Fruit fly (Drosophila melanogaster) whole organism, embryonic: Measurements from ENCODE around the gene CG6398.

Experiments used
- Abd-B ChIP-seq: fragments of 200-800 bp; sonication (Bioruptor generic); optimal IDR thresholded peaks from 2 replicates; lab custom pipeline; 2018; ENCODE audit warnings: missing biosample characterization, mild to moderate bottlenecking, missing genetic modification characterization, moderate library complexity
- BEAF-32 ChIP-seq: fragments of 200-800 bp; sonication (Bioruptor generic); optimal IDR thresholded peaks from 3 replicates; lab custom pipeline; 2017; ENCODE audit warnings: missing biosample characterization, missing genetic modification characterization, mild to moderate bottlenecking, moderate library complexity, missing genetic modification reagents
- CG10267 ChIP-seq: fragments of 200-800 bp; sonication (Bioruptor generic); optimal IDR thresholded peaks from 2 replicates; lab custom pipeline; 2018; ENCODE audit warnings: missing biosample characterization, mild to moderate bottlenecking, missing genetic modification characterization, moderate library complexity
- CG12659 ChIP-seq: fragments of 200-800 bp; sonication (Bioruptor generic); optimal IDR thresholded peaks from 3 replicates; lab custom pipeline; 2017; ENCODE audit warnings: mild to moderate bottlenecking, missing biosample characterization, missing genetic modification reagents, missing genetic modification characterization
- CG13123 ChIP-seq: fragments of 200-800 bp; sonication (Bioruptor generic); optimal IDR thresholded peaks from 2 replicates; lab custom pipeline; 2016; ENCODE audit warnings: missing biosample characterization, missing genetic modification characterization
- CG13424 ChIP-seq: fragments of 200-800 bp; sonication (Bioruptor generic); optimal IDR thresholded peaks from 2 replicates; lab custom pipeline; 2019; ENCODE audit warnings: missing biosample characterization, mild to moderate bottlenecking, missing genetic modification characterization, moderate library complexity
- CG13775 ChIP-seq: fragments of 200-800 bp; sonication (Bioruptor generic); optimal IDR thresholded peaks from 3 replicates; lab custom pipeline; 2017; ENCODE audit warnings: missing biosample characterization, mild to moderate bottlenecking, missing genetic modification characterization
- CG14667 ChIP-seq: fragments of 200-800 bp; sonication (Bioruptor generic); IDR thresholded peaks from 2 replicates; pipeline ENCODE4 v1.3.6; 2022; ENCODE audit warnings: missing biosample characterization, missing genetic modification characterization
- CG17186 ChIP-seq: fragments of 200-800 bp; sonication (Bioruptor generic); optimal IDR thresholded peaks from 3 replicates; lab custom pipeline; 2017; ENCODE audit warnings: missing biosample characterization, missing genetic modification reagents, missing genetic modification characterization
- CG17361 ChIP-seq: fragments of 200-800 bp; sonication (Bioruptor generic); IDR thresholded peaks from 3 replicates; pipeline ENCODE4 v1.3.6; 2022; ENCODE audit warnings: missing biosample characterization, missing genetic modification characterization
- CG18011 ChIP-seq: fragments of 200-800 bp; sonication (Bioruptor generic); optimal IDR thresholded peaks from 2 replicates; lab custom pipeline; 2017; ENCODE audit warnings: missing biosample characterization, missing genetic modification characterization, mild to moderate bottlenecking, moderate library complexity, missing genotype
- CG31388 ChIP-seq: fragments of 200-800 bp; sonication (Bioruptor generic); optimal IDR thresholded peaks from 2 replicates; lab custom pipeline; 2016; ENCODE audit warnings: missing biosample characterization, missing genetic modification characterization
- CG3726 ChIP-seq: fragments of 200-800 bp; sonication (Bioruptor generic); IDR thresholded peaks from 3 replicates; pipeline ENCODE4, ENCODE4 v1.3.6; 2022; ENCODE audit warnings: missing biosample characterization, missing genetic modification characterization
- CG5245 ChIP-seq: fragments of 200-800 bp; sonication (Bioruptor generic); optimal IDR thresholded peaks from 3 replicates; lab custom pipeline; 2016; ENCODE audit warnings: missing biosample characterization, missing genetic modification characterization
- CG6272 ChIP-seq: fragments of 200-800 bp; sonication (Bioruptor generic); IDR thresholded peaks from 2 replicates; pipeline ENCODE4 v1.3.6; 2022; ENCODE audit warnings: missing biosample characterization, missing genetic modification characterization
- CG6689 ChIP-seq: fragments of 200-800 bp; sonication (Bioruptor generic); IDR thresholded peaks from 2 replicates; pipeline ENCODE4 v1.3.6; 2022; ENCODE audit warnings: missing biosample characterization, missing genetic modification characterization
- CG6813 ChIP-seq: fragments of 200-800 bp; sonication (Bioruptor generic); optimal IDR thresholded peaks from 2 replicates; lab custom pipeline; 2017; ENCODE audit warnings: missing biosample characterization, missing genetic modification characterization, mild to moderate bottlenecking, moderate library complexity, missing genetic modification reagents
- CG7928 ChIP-seq: fragments of 200-800 bp; sonication (Bioruptor generic); optimal IDR thresholded peaks from 2 replicates; lab custom pipeline; 2017; ENCODE audit warnings: missing biosample characterization, mild to moderate bottlenecking, missing genetic modification characterization
- CG8388 ChIP-seq: fragments of 200-800 bp; sonication (Bioruptor generic); optimal IDR thresholded peaks from 2 replicates; lab custom pipeline; 2019; ENCODE audit warnings: missing biosample characterization, mild to moderate bottlenecking, missing genetic modification characterization, moderate library complexity
- CTCF ChIP-seq: fragments of 200-800 bp; sonication (Bioruptor generic); optimal IDR thresholded peaks from 2 replicates; lab custom pipeline; 2017; ENCODE audit warnings: missing biosample characterization, mild to moderate bottlenecking, missing genetic modification characterization, moderate library complexity
- Ets97D ChIP-seq: fragments of 200-800 bp; sonication (Bioruptor generic); optimal IDR thresholded peaks from 3 replicates; lab custom pipeline; 2016; ENCODE audit warnings: missing biosample characterization, missing genetic modification characterization
- Lim3 ChIP-seq: fragments of 200-800 bp; sonication (Bioruptor generic); IDR thresholded peaks from 2 replicates; pipeline ENCODE4 v1.3.6; 2022; ENCODE audit warnings: missing biosample characterization, missing genetic modification characterization
- MBD-R2 ChIP-seq: fragments of 200-800 bp; sonication (Bioruptor generic); IDR thresholded peaks from 2 replicates; pipeline ENCODE4 v1.3.6; 2022; ENCODE audit warnings: missing biosample characterization, missing genetic modification characterization
- Max ChIP-seq: fragments of 200-800 bp; sonication (Bioruptor generic); optimal IDR thresholded peaks from 2 replicates; lab custom pipeline; 2016; ENCODE audit warnings: missing biosample characterization, mild to moderate bottlenecking, missing genetic modification characterization
- Med ChIP-seq: fragments of 200-800 bp; sonication (Bioruptor generic); peaks from one replicate; lab custom pipeline; 2016; ENCODE audit warnings: missing biosample characterization, missing genetic modification characterization, mild to moderate bottlenecking, inconsistent platforms, moderate library complexity
- Nf-YB ChIP-seq: fragments of 200-800 bp; sonication (Bioruptor generic); optimal IDR thresholded peaks from 3 replicates; lab custom pipeline; 2019; ENCODE audit warnings: missing biosample characterization, mild to moderate bottlenecking, missing genetic modification characterization, moderate library complexity
- Optix ChIP-seq: fragments of 200-800 bp; sonication (Bioruptor generic); IDR thresholded peaks from 3 replicates; pipeline ENCODE4 v1.3.6; 2022; ENCODE audit warnings: missing biosample characterization, missing genetic modification characterization
- Rfx ChIP-seq: fragments of 200-800 bp; sonication (Bioruptor generic); IDR thresholded peaks from 2 replicates; pipeline ENCODE4 v1.3.6; 2022; ENCODE audit warnings: missing biosample characterization, missing genetic modification characterization
- Sin3A ChIP-seq: fragments of >200 bp; optimal IDR thresholded peaks from 2 replicates; lab custom pipeline; 2018
- Xrp1 ChIP-seq: fragments of 200-800 bp; sonication (Bioruptor generic); IDR thresholded peaks from 2 replicates; pipeline ENCODE4 v1.3.6; 2022; ENCODE audit warnings: missing biosample characterization, missing genetic modification characterization
- bowl ChIP-seq: fragments of 200-800 bp; sonication (Bioruptor generic); IDR thresholded peaks from 2 replicates; pipeline ENCODE4 v1.3.6; 2022; ENCODE audit warnings: missing biosample characterization, missing genetic modification characterization
- chif ChIP-seq, 2 experiments: fragments of 200-800 bp; sonication (Bioruptor generic); optimal IDR thresholded peaks; 3 replicates each; lab custom pipeline; 2016; ENCODE audit warnings: missing biosample characterization in 2 of 2, missing genetic modification characterization in 2 of 2
- crc ChIP-seq: fragments of 200-800 bp; sonication (Bioruptor generic); optimal IDR thresholded peaks from 2 replicates; lab custom pipeline; 2016; ENCODE audit warnings: missing biosample characterization, missing genetic modification characterization
- da ChIP-seq: fragments of 200-800 bp; sonication (Bioruptor generic); optimal IDR thresholded peaks from 2 replicates; lab custom pipeline; 2016; ENCODE audit warnings: missing biosample characterization, missing genetic modification characterization
- dysf ChIP-seq: fragments of 200-800 bp; sonication (Bioruptor generic); IDR thresholded peaks from 3 replicates; pipeline ENCODE4 v1.3.6; 2022; ENCODE audit warnings: missing biosample characterization, missing genetic modification characterization
- ind ChIP-seq: fragments of 200-800 bp; sonication (Bioruptor generic); optimal IDR thresholded peaks from 3 replicates; lab custom pipeline; 2016; ENCODE audit warnings: missing biosample characterization, missing genetic modification characterization
- jigr1 ChIP-seq: fragments of 200-800 bp; sonication (Bioruptor generic); IDR thresholded peaks from 3 replicates; pipeline ENCODE4 v1.3.6; 2022; ENCODE audit warnings: missing biosample characterization, missing genetic modification characterization
- ken ChIP-seq: fragments of 200-800 bp; sonication (Bioruptor generic); IDR thresholded peaks from 3 replicates; pipeline ENCODE4 v1.3.6; 2022; ENCODE audit warnings: missing biosample characterization, missing genetic modification characterization
- lola ChIP-seq, 3 experiments: fragments of >200 bp in 2 of 3; fragments of 200-800 bp in 1 of 3; sonication (Bioruptor generic) in 1 of 3; optimal IDR thresholded peaks; 2 replicates each; lab custom pipeline; 2017 to 2019; ENCODE audit warnings: missing biosample characterization in 3 of 3, missing genetic modification characterization in 3 of 3, mild to moderate bottlenecking in 1 of 3, moderate library complexity in 1 of 3
- nmo ChIP-seq: fragments of 200-800 bp; sonication (Bioruptor generic); optimal IDR thresholded peaks from 2 replicates; lab custom pipeline; 2018; ENCODE audit warnings: missing biosample characterization, mild to moderate bottlenecking, missing genetic modification characterization, moderate library complexity
- pan ChIP-seq, 4 experiments: fragments of >200 bp in 3 of 4; fragments of 200-800 bp in 1 of 4; sonication (Bioruptor generic) in 1 of 4; optimal IDR thresholded peaks in 3 of 4; IDR thresholded peaks in 1 of 4; 2 replicates each; pipeline versions ENCODE4 v1.3.6 to Lab custom; 2017 to 2022; ENCODE audit warnings: missing biosample characterization in 2 of 4, missing genetic modification characterization in 2 of 4, mixed read lengths in 1 of 4
- sisA ChIP-seq: fragments of 200-800 bp; sonication (Bioruptor generic); IDR thresholded peaks from 2 replicates; pipeline ENCODE4 v1.3.6; 2022; ENCODE audit warnings: missing biosample characterization, missing genetic modification characterization
- slp2 ChIP-seq: fragments of 200-800 bp; sonication (Bioruptor generic); optimal IDR thresholded peaks from 2 replicates; lab custom pipeline; 2016; ENCODE audit warnings: missing biosample characterization, missing genetic modification characterization
- stwl ChIP-seq: fragments of 200-800 bp; sonication (Bioruptor generic); optimal IDR thresholded peaks from 3 replicates; lab custom pipeline; 2018; ENCODE audit warnings: missing biosample characterization, mild to moderate bottlenecking, missing genetic modification characterization, moderate library complexity
- unpg ChIP-seq: fragments of 200-800 bp; sonication (Bioruptor generic); optimal IDR thresholded peaks from 3 replicates; lab custom pipeline; 2018; ENCODE audit warnings: missing biosample characterization, mild to moderate bottlenecking, missing genetic modification characterization, moderate library complexity
- zen2 ChIP-seq: fragments of 200-800 bp; sonication (Bioruptor generic); IDR thresholded peaks from 3 replicates; pipeline ENCODE4 v1.3.6; 2022; ENCODE audit warnings: missing biosample characterization, missing genetic modification characterization; ENCODE audit not compliant: partially characterized antibody
- zfh1 ChIP-seq: fragments of 200-800 bp; sonication (Bioruptor generic); IDR thresholded peaks from 3 replicates; pipeline ENCODE4 v1.3.6; 2022; ENCODE audit warnings: missing biosample characterization, missing genetic modification characterization
- zfh2 ChIP-seq: fragments of 200-800 bp; sonication (Bioruptor generic); optimal IDR thresholded peaks from 2 replicates; lab custom pipeline; 2016; ENCODE audit warnings: missing biosample characterization, missing genetic modification characterization

Gene CG6398

DNA sequence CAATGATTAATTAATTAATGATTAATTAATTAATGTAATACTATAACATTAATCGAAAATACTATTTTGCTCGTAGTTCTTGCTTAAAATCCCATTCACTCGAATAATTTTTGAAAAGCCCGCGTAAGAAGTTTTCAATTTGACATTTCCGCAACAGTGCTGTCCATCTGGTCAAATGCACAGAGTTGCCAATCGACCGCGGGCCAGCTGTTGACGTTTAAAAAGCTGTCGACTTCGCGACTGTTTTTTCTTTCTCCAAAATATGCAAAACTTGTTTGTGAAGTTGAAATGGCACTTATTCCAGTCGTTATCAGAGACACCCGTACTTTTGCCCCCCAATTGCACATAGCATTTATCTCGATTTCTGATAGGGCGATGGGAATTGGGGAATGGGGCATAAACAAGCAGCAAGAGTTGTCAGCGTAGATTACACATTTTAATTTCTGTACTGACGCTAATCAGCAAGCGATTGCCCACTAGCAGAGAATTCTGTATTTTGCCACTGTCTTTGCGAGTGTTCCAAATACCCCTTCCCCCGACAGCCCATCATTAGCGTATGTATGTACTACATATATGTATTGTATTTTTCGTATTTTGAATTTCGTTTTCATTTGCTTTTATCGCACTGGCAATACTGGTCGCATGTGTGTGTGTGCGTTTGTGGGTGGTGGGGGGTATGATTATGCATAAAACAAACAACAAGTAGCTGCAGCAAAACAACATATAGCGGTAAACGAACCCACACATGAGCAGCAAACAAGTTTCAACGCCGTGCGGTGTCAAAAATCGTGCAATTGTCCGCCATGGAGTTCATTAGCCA lies 26.0 kb downstream of the CG6398 start, which contains the start of gene Srx (continued):
- TF ChIP-seq Optix (GFP tag; lab: Robert Waterston, UW) (no peak), Abd-B (GFP tag; lab: Kevin White, UChicago) (no peak), da (no peak), dysf (GFP tag; lab: Robert Waterston, UW) (no peak), CG10267 (tag; lab: Kevin White, UChicago) (peak; percentile 15), CG3726 (no peak), CTCF (no peak), Ets97D (peak; percentile 66), pan (optimal IDR thresholded peaks at IDR 0.05; lab: Kevin White, UChicago) (no peak), pan (GFP tag; optimal IDR thresholded peaks at IDR 0.05 in 1 of 2, IDR thresholded peaks at IDR 0.05 in 1 of 2) (no peak), jigr1 (no peak), zfh1 (GFP tag; lab: Robert Waterston, UW) (0 out of 3 replicates have a peak, but pooled peaks have one; percentile 20), Max (GFP tag; lab: Kevin White, UChicago) (no peak), CG31388 (GFP tag; lab: Kevin White, UChicago) (no peak), sisA (GFP tag; lab: Robert Waterston, UW) (no peak), CG17186 (peak; percentile 1), Sin3A (lab: Kevin White, UChicago) (peak; percentile 11), CG14667 (no peak), Nf-YB (no peak), CG18011 (GFP tag; lab: Kevin White, UChicago) (no peak), CG13424 (peak; percentile 44), CG13775 (GFP tag; lab: Kevin White, UChicago) (peak; percentile 3), Xrp1 (GFP tag; lab: Robert Waterston, UW) (no peak), slp2 (GFP tag; lab: Kevin White, UChicago) (no peak), unpg (GFP tag; lab: Kevin White, UChicago) (no peak), zen2 (GFP tag; lab: Robert Waterston, UW) (no peak)

- TF ChIP-seq bowl (GFP tag; lab: Robert Waterston, UW) (0 out of 2 replicates have a peak, but pooled peaks have one; percentile 17), Lim3 (GFP tag; lab: Robert Waterston, UW) (no peak), stwl (tag; lab: Kevin White, UChicago) (peak; percentile 48), MBD-R2 (GFP tag; lab: Robert Waterston, UW) (peak; percentile 46), CG10267 (tag; lab: Kevin White, UChicago) (peak; percentile 55), CG6272 (GFP tag; lab: Robert Waterston, UW) (no peak), CG7928 (GFP tag; lab: Kevin White, UChicago) (no peak), CG13123 (GFP tag; lab: Kevin White, UChicago) (no peak), Med (peak; percentile 57)
Measured at dm6 chrX:17857809-17858208, 27.2 kb downstream of the CG6398 start.

DNA sequence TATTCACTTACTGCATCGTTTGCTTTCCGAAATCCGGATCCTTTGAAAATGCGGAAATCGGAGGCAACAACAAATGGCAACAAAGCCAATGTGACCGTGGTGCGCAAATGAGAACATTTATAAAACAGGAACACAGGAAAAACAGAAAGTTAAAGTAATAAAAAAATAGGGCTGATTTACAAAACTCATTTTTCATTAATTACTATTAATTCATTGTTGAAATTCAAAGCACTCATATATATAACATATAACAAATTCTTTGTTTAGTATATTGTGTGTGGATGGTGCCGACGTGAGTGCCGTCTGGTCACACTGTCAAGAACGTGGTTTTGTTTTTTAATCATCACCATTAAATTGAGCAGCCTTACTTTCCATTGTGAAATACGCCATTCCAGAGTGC lies 30.1 kb downstream of the CG6398 start, which contains the start of the genes Arp8 and CG6769:
Gene Arp8, minus strand, starts transcription at position 90 of the 400 bp plus-strand sequence.
Gene CG6769, plus strand, starts transcription at position 292 of the 400 bp plus-strand sequence.
- TF ChIP-seq chif (GFP tag; optimal IDR thresholded peaks at IDR 0.05; lab: Kevin White, UChicago) (no peak), crc (GFP tag; lab: Kevin White, UChicago) (no peak), nmo (GFP tag; lab: Kevin White, UChicago) (peak; percentile 12), CG8388 (GFP tag; lab: Kevin White, UChicago) (peak; percentile 11), lola (GFP tag; optimal IDR thresholded peaks at IDR 0.05; lab: Kevin White, UChicago) (peak in 1 of 3 experiments; percentile 33), CG17186 (peak; percentile 46), CG5245 (GFP tag; lab: Kevin White, UChicago) (no peak), Rfx (no peak), CG6813 (GFP tag; lab: Kevin White, UChicago) (no peak), ind (GFP tag; lab: Kevin White, UChicago) (no peak), CG13775 (GFP tag; lab: Kevin White, UChicago) (peak; percentile 36), ken (GFP tag; lab: Robert Waterston, UW) (no peak), MBD-R2 (GFP tag; lab: Robert Waterston, UW) (peak; percentile 74), CG12659 (peak; percentile 32), zfh2 (no peak), CG17361 (GFP tag; lab: Robert Waterston, UW) (no peak), BEAF-32 (GFP tag; lab: Kevin White, UChicago) (peak; percentile 43), CG6689 (GFP tag; lab: Robert Waterston, UW) (no peak)
